Worm (Caenorhabditis elegans) whole organism, L1 larva: Measurements from ENCODE around the gene F21C10.7.

ENCODE experiments used
- C04F5.9 ChIP-seq: sonication (generic microtip); optimal IDR thresholded peaks from 2 replicates; lab custom pipeline; 2016; ENCODE audit warnings: missing genetic modification characterization, missing compliant biosample characterization
- C16A3.4 ChIP-seq: fragments of 150-350 bp; optimal IDR thresholded peaks from 2 replicates; lab custom pipeline; 2014; ENCODE audit warnings: missing biosample characterization, missing genetic modification characterization
- alr-1 ChIP-seq: fragments of 200-800 bp; sonication (Bioruptor generic); optimal IDR thresholded peaks from 2 replicates; lab custom pipeline; 2018; ENCODE audit warnings: borderline replicate concordance, mild to moderate bottlenecking, missing genetic modification characterization, missing compliant biosample characterization
- aly-2 ChIP-seq: fragments of 150-350 bp; optimal IDR thresholded peaks from 2 replicates; lab custom pipeline; 2014; ENCODE audit warnings: missing biosample characterization, missing genetic modification characterization
- blmp-1 ChIP-seq: fragments of 150-350 bp; optimal IDR thresholded peaks from 2 replicates; lab custom pipeline; 2014; ENCODE audit warnings: missing biosample characterization, missing genetic modification characterization
- efl-1 ChIP-seq, 4 experiments: fragments of 150-350 bp; optimal IDR thresholded peaks in 3 of 4; peaks in 1 of 4; 1 replicate in 1 of 4; 2 replicates in 3 of 4; lab custom pipeline; 2014; ENCODE audit warnings: missing biosample characterization in 2 of 4, missing genetic modification characterization in 2 of 4, missing genetic modification reagents in 2 of 4
- egl-13 ChIP-seq: sonication (generic microtip); optimal IDR thresholded peaks from 2 replicates; lab custom pipeline; 2016; ENCODE audit warnings: missing genotype, missing genetic modification reagents, missing genetic modification characterization, missing compliant biosample characterization
- elt-2 ChIP-seq: sonication (generic microtip); optimal IDR thresholded peaks from 2 replicates; lab custom pipeline; 2016; ENCODE audit warnings: missing genetic modification characterization, mild to moderate bottlenecking, inconsistent platforms, missing compliant biosample characterization, missing genetic modification reagents
- elt-3 ChIP-seq, 6 experiments: fragments of 150-350 bp in 1 of 6; sonication (generic microtip); optimal IDR thresholded peaks; 2 replicates each; lab custom pipeline; 2017 to 2018; ENCODE audit warnings: missing biosample characterization in 6 of 6, missing genetic modification characterization in 6 of 6, inconsistent platforms in 1 of 6
- grh-1 ChIP-seq: fragments of 200-800 bp; sonication (Bioruptor generic); IDR thresholded peaks from 2 replicates; pipeline ENCODE4 v1.3.6; 2022; ENCODE audit warnings: missing genetic modification reagents, missing genetic modification characterization, missing compliant biosample characterization
- irx-1 ChIP-seq: sonication (generic microtip); optimal IDR thresholded peaks from 2 replicates; lab custom pipeline; 2016; ENCODE audit warnings: missing genetic modification characterization, missing compliant biosample characterization
- jun-1 ChIP-seq: fragments of 150-350 bp; optimal IDR thresholded peaks from 2 replicates; lab custom pipeline; 2014; ENCODE audit warnings: missing biosample characterization, missing genetic modification reagents, missing genetic modification characterization
- lin-13 ChIP-seq: fragments of 150-350 bp; optimal IDR thresholded peaks from 2 replicates; lab custom pipeline; 2014; ENCODE audit warnings: missing biosample characterization, missing genetic modification reagents, missing genetic modification characterization
- lin-14 ChIP-seq: fragments of 200-800 bp; sonication (Bioruptor generic); optimal IDR thresholded peaks from 2 replicates; lab custom pipeline; 2018; ENCODE audit warnings: mild to moderate bottlenecking, missing genetic modification characterization, moderate library complexity, missing compliant biosample characterization
- lin-35 ChIP-seq, 2 experiments: fragments of 150-350 bp; optimal IDR thresholded peaks; 2 replicates each; lab custom pipeline; 2014; ENCODE audit warnings: missing biosample characterization in 2 of 2, missing genetic modification characterization in 2 of 2, missing genetic modification reagents in 2 of 2
- lsy-2 ChIP-seq, 2 experiments: fragments of 150-350 bp; optimal IDR thresholded peaks; 2 replicates each; lab custom pipeline; 2014; ENCODE audit warnings: missing biosample characterization in 2 of 2, missing genetic modification characterization in 2 of 2
- mdl-1 ChIP-seq, 2 experiments: fragments of 150-350 bp; optimal IDR thresholded peaks; 2 replicates each; lab custom pipeline; 2014 to 2017; ENCODE audit warnings: missing biosample characterization in 2 of 2, missing genetic modification characterization in 2 of 2, inconsistent platforms in 1 of 2
- nhr-11 ChIP-seq: fragments of 150-350 bp; optimal IDR thresholded peaks from 2 replicates; lab custom pipeline; 2014; ENCODE audit warnings: missing biosample characterization, missing genetic modification characterization
- nhr-19 ChIP-seq: fragments of 200-800 bp; sonication (Bioruptor generic); conservative IDR thresholded peaks from 2 replicates; pipeline ENCODE4 v1.3.6; 2022; ENCODE audit warnings: missing genetic modification characterization, missing compliant biosample characterization
- nhr-20 ChIP-seq: sonication (generic microtip); optimal IDR thresholded peaks from 2 replicates; lab custom pipeline; 2016; ENCODE audit warnings: mild to moderate bottlenecking, missing genetic modification characterization, missing compliant biosample characterization
- nhr-237 ChIP-seq: fragments of 150-350 bp; optimal IDR thresholded peaks from 2 replicates; lab custom pipeline; 2014; ENCODE audit warnings: missing biosample characterization, missing genetic modification characterization
- nhr-71 ChIP-seq: sonication (generic microtip); optimal IDR thresholded peaks from 2 replicates; lab custom pipeline; 2016; ENCODE audit warnings: mild to moderate bottlenecking, missing genetic modification characterization, moderate library complexity, missing compliant biosample characterization
- nhr-85 ChIP-seq: sonication (generic microtip); peaks from one replicate; lab custom pipeline; 2016; ENCODE audit warnings: missing genetic modification characterization, inconsistent platforms, missing compliant biosample characterization
- nhr-90 ChIP-seq: sonication (generic microtip); optimal IDR thresholded peaks from 2 replicates; lab custom pipeline; 2016; ENCODE audit warnings: mild to moderate bottlenecking, missing genetic modification characterization, missing compliant biosample characterization; ENCODE audit not compliant: poor library complexity
- pax-3 ChIP-seq: fragments of 200-800 bp; sonication (Bioruptor generic); optimal IDR thresholded peaks from 2 replicates; lab custom pipeline; 2018; ENCODE audit warnings: mild to moderate bottlenecking, missing genetic modification characterization, moderate library complexity, missing compliant biosample characterization
- rnt-1 ChIP-seq: sonication (generic microtip); optimal IDR thresholded peaks from 2 replicates; lab custom pipeline; 2016; ENCODE audit warnings: mild to moderate bottlenecking, missing genetic modification characterization, moderate library complexity, missing compliant biosample characterization
- sptf-1 ChIP-seq: fragments of 150-350 bp; optimal IDR thresholded peaks from 2 replicates; lab custom pipeline; 2014; ENCODE audit warnings: missing biosample characterization, missing genetic modification characterization
- sup-37 ChIP-seq: fragments of 200-800 bp; sonication (Bioruptor generic); optimal IDR thresholded peaks from 2 replicates; lab custom pipeline; 2018; ENCODE audit warnings: mild to moderate bottlenecking, missing genetic modification characterization, missing compliant biosample characterization
- swsn-7 ChIP-seq: sonication (generic microtip); optimal IDR thresholded peaks from 2 replicates; lab custom pipeline; 2016; ENCODE audit warnings: missing genetic modification characterization, missing compliant biosample characterization
- tbx-2 ChIP-seq: sonication (generic microtip); optimal IDR thresholded peaks from 2 replicates; lab custom pipeline; 2016; ENCODE audit warnings: missing genetic modification characterization, missing compliant biosample characterization
- unc-98 ChIP-seq: fragments of 200-800 bp; sonication (Bioruptor generic); IDR thresholded peaks from 2 replicates; pipeline ENCODE4 v1.3.6; 2022; ENCODE audit warnings: missing genetic modification characterization, missing compliant biosample characterization
- vab-15 ChIP-seq: sonication (generic microtip); optimal IDR thresholded peaks from 2 replicates; lab custom pipeline; 2017; ENCODE audit warnings: missing genotype, mild to moderate bottlenecking, missing genetic modification characterization, missing compliant biosample characterization
- zip-4 ChIP-seq: fragments of 200-800 bp; sonication (Bioruptor generic); optimal IDR thresholded peaks from 2 replicates; lab custom pipeline; 2018; ENCODE audit warnings: mild to moderate bottlenecking, missing genetic modification characterization, moderate library complexity, missing compliant biosample characterization
- ztf-11 ChIP-seq, 2 experiments: sonication (generic microtip); optimal IDR thresholded peaks; 2 replicates each; lab custom pipeline; 2016 to 2017; ENCODE audit warnings: missing genetic modification characterization in 2 of 2, missing biosample characterization in 1 of 2, missing compliant biosample characterization in 1 of 2

Gene F21C10.7

DNA sequence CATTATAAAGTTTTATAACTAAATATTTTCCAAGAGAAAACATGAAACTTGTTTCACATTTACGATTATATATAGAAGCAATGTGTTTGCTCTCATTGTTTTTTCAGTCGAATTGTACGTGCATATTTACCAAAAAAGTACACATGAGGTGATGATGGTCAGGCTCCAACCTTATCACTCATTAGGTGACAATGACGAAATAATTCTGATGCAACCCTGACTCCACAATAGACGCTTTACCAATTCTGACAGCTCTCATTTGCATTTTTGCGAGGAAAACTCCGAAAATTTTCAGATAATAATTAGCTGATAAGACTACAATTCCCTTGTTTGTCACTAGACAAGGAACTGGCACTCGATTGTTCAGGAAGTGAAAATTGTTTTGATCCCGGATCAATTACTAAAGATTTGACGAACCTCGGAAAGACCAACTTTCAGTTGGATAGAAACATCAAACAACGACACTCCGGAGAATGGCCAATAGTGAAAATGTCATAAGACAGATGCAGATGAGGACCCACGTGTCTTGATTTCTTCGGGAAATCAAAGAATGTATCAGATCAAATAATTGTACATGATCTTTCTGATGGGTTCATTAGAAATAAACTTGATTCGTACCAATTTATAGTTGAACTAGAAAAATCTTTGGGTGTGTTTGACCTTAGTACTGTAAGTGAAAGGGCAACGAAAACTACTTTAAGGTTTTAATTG lies 33.6 kb upstream of the F21C10.7 start (continued):
- no peak for TF ChIP-seq C04F5.9 (tag; lab: Kevin White, UChicago)
- TF ChIP-seq ztf-11 (tag; optimal IDR thresholded peaks at IDR 0.05; lab: Kevin White, UChicago): no peak
- TF ChIP-seq C16A3.4 (tag; lab: Kevin White, UChicago): no peak
- TF ChIP-seq nhr-11 (tag; lab: Kevin White, UChicago): no peak

DNA sequence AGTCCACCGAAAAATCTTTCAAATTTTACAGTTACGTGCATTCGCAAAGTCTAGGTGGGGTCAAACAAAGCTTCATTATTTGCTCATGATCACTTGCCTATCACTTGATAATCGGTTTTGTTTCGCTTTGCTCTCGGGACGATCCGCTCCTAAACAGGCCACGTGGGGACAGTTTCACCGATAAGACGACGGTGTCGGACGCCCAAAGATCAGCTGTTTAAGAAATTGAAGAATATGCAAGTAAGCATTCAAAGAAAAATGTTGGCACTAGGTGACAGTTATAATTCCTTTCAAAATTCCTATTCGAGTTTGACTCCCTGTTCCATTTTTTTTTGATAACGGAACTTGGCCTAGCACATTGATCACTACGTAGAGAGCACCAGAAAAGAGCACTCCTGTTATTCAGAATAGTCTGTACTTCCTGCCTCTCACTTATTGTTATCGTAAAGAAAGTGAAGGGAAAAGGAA lies 32.6 kb upstream of the F21C10.7 start:
- TF ChIP-seq alr-1 (no peak), nhr-71 (peak; percentile 46), lsy-2 (tag; optimal IDR thresholded peaks at IDR 0.05; lab: Kevin White, UChicago) (no peak), egl-13 (tag; lab: Kevin White, UChicago) (peak; percentile 14), lin-14 (GFP tag; lab: Kevin White, UChicago) (peak; percentile 11), lin-35 (GFP tag; optimal IDR thresholded peaks at IDR 0.05; lab: Kevin White, UChicago) (peak in 1 of 2 experiments; percentile 53), elt-2 (tag; lab: Kevin White, UChicago) (peak; percentile 97), efl-1 (optimal IDR thresholded peaks at IDR 0.05; lab: Kevin White, UChicago) (no peak), efl-1 (GFP tag; optimal IDR thresholded peaks at IDR 0.05 in 1 of 2; lab: Kevin White, UChicago) (peak in 1 of 2 experiments; percentile 89), nhr-20 (tag; lab: Kevin White, UChicago) (peak; percentile 33), nhr-19 (peak; percentile 25; the same call in 1 of the 2 replicates), irx-1 (tag; lab: Kevin White, UChicago) (no peak), nhr-90 (tag; lab: Kevin White, UChicago) (peak; percentile 52), mdl-1 (tag; optimal IDR thresholded peaks at IDR 0.05; lab: Kevin White, UChicago) (peak in 1 of 2 experiments; percentile 65)

ce11 chrV:9081410-9081809 lies 31.2 kb upstream of the F21C10.7 start:
- TF ChIP-seq jun-1 (tag; lab: Kevin White, UChicago): peak; percentile 16
- no peak for TF ChIP-seq swsn-7 (tag; lab: Kevin White, UChicago)
- peak; percentile 26 for TF ChIP-seq elt-2 (tag; lab: Kevin White, UChicago)
- TF ChIP-seq mdl-1 (tag; optimal IDR thresholded peaks at IDR 0.05; lab: Kevin White, UChicago): peak in 1 of 2 experiments; percentile 7
- peak; percentile 24 for TF ChIP-seq lin-14 (GFP tag; lab: Kevin White, UChicago)
- TF ChIP-seq vab-15 (tag; lab: Kevin White, UChicago): no peak

- no peak for TF ChIP-seq aly-2 (tag; lab: Kevin White, UChicago)
- TF ChIP-seq blmp-1 (tag; lab: Kevin White, UChicago): peak; percentile 62
Measured at ce11 chrV:9082350-9082749, 30.2 kb upstream of the F21C10.7 start.

DNA sequence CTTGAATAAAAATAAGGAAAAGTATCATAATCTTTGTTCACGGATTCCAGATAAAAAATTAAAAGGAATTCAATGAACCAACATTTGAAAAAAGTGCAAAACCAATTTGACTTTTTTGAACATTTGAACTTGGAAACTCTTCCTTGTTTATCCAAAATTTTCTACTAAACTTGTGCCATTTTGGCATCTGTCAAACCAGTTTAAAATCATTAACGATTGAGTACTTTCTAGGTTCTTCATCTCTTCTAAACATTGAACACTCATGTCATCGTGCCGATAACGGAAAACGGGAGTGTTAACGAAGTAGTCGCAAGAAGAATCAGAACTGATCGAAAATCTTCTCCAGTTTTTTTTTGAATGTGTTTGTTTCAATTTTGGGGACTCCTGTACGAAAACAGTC lies 28.3 kb upstream of the F21C10.7 start:
- TF ChIP-seq nhr-19: 0 out of 2 replicates have a peak, but pooled peaks have one; percentile 23
- no peak for TF ChIP-seq nhr-237 (tag; lab: Kevin White, UChicago)
- TF ChIP-seq elt-3 (tag; optimal IDR thresholded peaks at IDR 0.05; lab: Kevin White, UChicago): peak in 2 of 6 experiments; percentile 9 to 12
- TF ChIP-seq tbx-2 (tag; lab: Kevin White, UChicago): peak; percentile 27
- TF ChIP-seq alr-1: no peak
- no peak for TF ChIP-seq pax-3 (tag; lab: Kevin White, UChicago)
- peak; percentile 47 for TF ChIP-seq blmp-1 (tag; lab: Kevin White, UChicago)
- TF ChIP-seq rnt-1 (tag; lab: Kevin White, UChicago): no peak
- no peak for TF ChIP-seq sup-37 (GFP tag; lab: Kevin White, UChicago)
- TF ChIP-seq nhr-71: peak; percentile 32
- TF ChIP-seq lin-13 (GFP tag; lab: Kevin White, UChicago): no peak
- TF ChIP-seq sptf-1 (tag; lab: Kevin White, UChicago): no peak
- TF ChIP-seq nhr-85 (tag; lab: Kevin White, UChicago): peak; percentile 80
- TF ChIP-seq zip-4 (GFP tag; lab: Kevin White, UChicago): no peak
- TF ChIP-seq unc-98 (GFP tag; lab: Robert Waterston, UW): no peak
- peak in 1 of 2 experiments; percentile 24 for TF ChIP-seq lin-35 (GFP tag; optimal IDR thresholded peaks at IDR 0.05; lab: Kevin White, UChicago)
- no peak for TF ChIP-seq C04F5.9 (tag; lab: Kevin White, UChicago)
- TF ChIP-seq lin-14 (GFP tag; lab: Kevin White, UChicago): peak; percentile 40
- TF ChIP-seq grh-1 (GFP tag; lab: Robert Waterston, UW): peak; percentile 53
- TF ChIP-seq nhr-20 (tag; lab: Kevin White, UChicago): peak; percentile 39
- TF ChIP-seq, all 84 proteins: peak for 10
